Worm (Caenorhabditis elegans) whole organism, early embryonic: ENCODE measurements around the gene srh-32.

ENCODE experiments used
- B0310.2 ChIP-seq: sonication (generic microtip); optimal IDR thresholded peaks from 2 replicates; lab custom pipeline; 2016; ENCODE audit warnings: mild to moderate bottlenecking, missing genetic modification characterization, missing compliant biosample characterization
- F13C5.2 ChIP-seq: sonication (generic microtip); optimal IDR thresholded peaks from 2 replicates; lab custom pipeline; 2017; ENCODE audit warnings: mild to moderate bottlenecking, missing genetic modification characterization, inconsistent platforms, missing compliant biosample characterization
- aly-1 ChIP-seq: sonication (generic microtip); optimal IDR thresholded peaks from 2 replicates; lab custom pipeline; 2016; ENCODE audit warnings: missing genetic modification characterization, missing compliant biosample characterization
- ama-1 ChIP-seq: fragments of 150-350 bp; optimal IDR thresholded peaks from 2 replicates; lab custom pipeline; 2014
- ceh-13 ChIP-seq: fragments of 200-800 bp; sonication (Bioruptor generic); optimal IDR thresholded peaks from 2 replicates; lab custom pipeline; 2018; ENCODE audit warnings: mild to moderate bottlenecking, missing genetic modification characterization, missing compliant biosample characterization
- ceh-36 ChIP-seq: sonication (generic microtip); optimal IDR thresholded peaks from 2 replicates; lab custom pipeline; 2016; ENCODE audit warnings: missing genetic modification characterization, inconsistent platforms, missing compliant biosample characterization
- ets-7 ChIP-seq: sonication (generic microtip); optimal IDR thresholded peaks from 2 replicates; lab custom pipeline; 2016; ENCODE audit warnings: missing genotype, missing genetic modification characterization, missing compliant biosample characterization
- flt-1 ChIP-seq: fragments of 200-800 bp; sonication (Bioruptor generic); IDR thresholded peaks from 2 replicates; pipeline ENCODE4 v1.3.6; 2022; ENCODE audit warnings: missing genetic modification characterization, missing compliant biosample characterization
- hmbx-1 ChIP-seq: sonication (generic microtip); optimal IDR thresholded peaks from 2 replicates; lab custom pipeline; 2016; ENCODE audit warnings: mild to moderate bottlenecking, missing genetic modification characterization, missing compliant biosample characterization
- hmg-4 ChIP-seq: fragments of 200-800 bp; sonication (Bioruptor generic); optimal IDR thresholded peaks from 2 replicates; lab custom pipeline; 2018; ENCODE audit warnings: mild to moderate bottlenecking, missing genetic modification characterization, missing compliant biosample characterization
- hnd-1 ChIP-seq: sonication (generic microtip); optimal IDR thresholded peaks from 2 replicates; lab custom pipeline; 2016; ENCODE audit warnings: missing genetic modification characterization, missing compliant biosample characterization
- pes-1 ChIP-seq: fragments of 200-800 bp; sonication (Bioruptor generic); IDR thresholded peaks from 2 replicates; pipeline ENCODE4 v1.3.6; 2022; ENCODE audit warnings: missing genetic modification reagents, missing genetic modification characterization, missing compliant biosample characterization
- scrt-1 ChIP-seq: fragments of 200-800 bp; sonication (Bioruptor generic); IDR thresholded peaks from 2 replicates; pipeline ENCODE4 v1.3.6; 2022; ENCODE audit warnings: missing genetic modification characterization, missing compliant biosample characterization
- sea-1 ChIP-seq: fragments of 200-800 bp; sonication (Bioruptor generic); conservative IDR thresholded peaks from 2 replicates; pipeline ENCODE4 v1.3.6; 2022; ENCODE audit warnings: missing genetic modification characterization, missing compliant biosample characterization
- tbx-11 ChIP-seq: fragments of 200-800 bp; sonication (Bioruptor generic); IDR thresholded peaks from 2 replicates; pipeline ENCODE4 v1.3.6; 2022; ENCODE audit warnings: missing genetic modification characterization, missing compliant biosample characterization
- tbx-37 ChIP-seq: fragments of 200-800 bp; sonication (Bioruptor generic); conservative IDR thresholded peaks from 2 replicates; pipeline ENCODE4 v1.3.6; 2022; ENCODE audit warnings: missing genetic modification reagents, missing genetic modification characterization, missing compliant biosample characterization
- tra-4 ChIP-seq: sonication (generic microtip); optimal IDR thresholded peaks from 2 replicates; lab custom pipeline; 2017; ENCODE audit warnings: missing genetic modification characterization, missing compliant biosample characterization

The srh-32 gene

DNA sequence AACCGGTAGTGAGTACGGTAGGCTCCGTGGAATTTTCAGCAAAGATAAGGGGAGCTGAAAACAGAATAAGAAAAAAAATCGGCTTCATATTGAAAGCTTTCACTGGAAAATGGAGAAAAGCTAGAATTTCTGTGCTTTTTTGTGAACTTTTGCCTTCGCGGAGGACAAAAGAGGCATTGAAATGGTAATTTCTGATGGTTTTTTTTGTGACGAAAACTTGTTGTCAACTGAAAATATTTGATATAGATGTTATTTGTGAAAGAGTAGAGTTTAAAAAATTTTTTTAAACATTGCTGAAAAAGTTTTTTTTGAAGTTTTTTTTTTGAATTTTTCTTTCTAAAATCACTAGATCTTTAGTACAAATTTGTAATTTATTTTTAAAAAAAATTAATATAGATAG, 14.2 kb upstream of the srh-32 start, which contains the start of gene F59A1.18:
TSS of gene F59A1.18 (minus strand) at position 101 of the 400 bp plus-strand sequence.
- TF ChIP-seq sea-1 (GFP tag; lab: Robert Waterston, UW) (no peak), aly-1 (tag; lab: Kevin White, UChicago) (no peak), hnd-1 (tag; lab: Kevin White, UChicago) (no peak)

DNA sequence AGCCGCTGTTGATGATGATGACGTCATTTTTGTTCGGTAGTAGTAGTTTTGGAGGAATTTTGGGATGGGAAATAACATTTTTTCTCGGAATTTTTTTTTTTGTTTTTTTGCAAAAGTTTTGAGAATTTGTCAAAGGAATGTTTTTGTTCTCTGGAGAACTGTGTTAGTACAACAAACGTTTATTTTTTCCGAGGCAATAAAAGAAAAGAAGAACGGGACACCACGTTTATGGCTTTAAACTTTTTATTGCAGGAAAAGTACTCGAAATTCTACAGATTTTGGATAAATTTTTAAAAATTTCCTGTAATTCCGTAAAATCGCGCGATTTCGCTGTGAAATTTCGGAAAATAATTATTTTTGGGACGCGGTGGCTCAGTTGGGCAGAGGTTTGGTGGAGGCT, 10.1 kb upstream of the srh-32 start, which contains the start of gene F59A1.13:
TSS of gene F59A1.13 (minus strand) at position 101 of the 400 bp plus-strand sequence.
- no peak for TF ChIP-seq aly-1 (tag; lab: Kevin White, UChicago)
- TF ChIP-seq tbx-37 (GFP tag; lab: Robert Waterston, UW) = no peak
- TF ChIP-seq tra-4 (tag; lab: Kevin White, UChicago) = no peak

DNA sequence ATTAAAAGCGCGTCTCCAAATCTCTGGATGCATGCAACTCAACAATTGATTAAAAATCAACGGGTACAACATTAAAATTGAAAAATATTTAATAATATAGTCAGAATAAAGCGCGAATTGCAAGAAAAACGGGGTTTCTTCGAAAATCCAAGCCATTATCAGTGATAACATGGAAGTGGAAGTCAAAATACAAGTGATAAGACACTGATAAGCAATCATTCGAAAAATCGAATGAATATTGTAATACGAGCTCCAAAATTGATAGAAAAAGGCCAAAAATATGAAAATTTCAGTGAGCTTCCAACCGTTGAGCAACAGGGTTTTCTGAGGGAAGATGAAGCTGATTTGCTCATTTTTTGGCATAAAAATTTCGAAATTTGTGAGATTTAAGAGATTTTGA, 6.8 kb upstream of the srh-32 start:
- TF ChIP-seq ceh-13 (no peak), tra-4 (tag; lab: Kevin White, UChicago) (no peak), B0310.2 (no peak), hnd-1 (tag; lab: Kevin White, UChicago) (no peak), ceh-36 (tag; lab: Kevin White, UChicago) (no peak)

DNA sequence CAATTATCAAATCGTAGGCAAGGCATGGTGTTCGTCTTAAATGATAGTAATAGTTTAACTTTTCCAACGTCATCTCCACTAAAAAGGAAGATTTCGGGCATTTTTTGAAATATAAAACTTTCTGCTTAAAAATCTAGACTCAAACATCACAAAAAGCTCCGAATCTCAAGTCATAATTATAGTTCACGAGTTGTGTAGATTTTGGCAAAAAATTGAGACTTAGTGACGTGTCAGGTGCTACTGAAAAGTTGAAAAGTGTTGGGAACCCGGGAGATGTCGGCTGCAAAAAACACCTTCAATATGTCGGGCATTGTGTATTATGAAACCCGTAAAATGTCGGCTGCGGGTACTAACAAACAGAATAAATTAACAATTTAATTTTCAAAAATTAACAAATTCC, 5.2 kb upstream of the srh-32 start, which contains the start of gene Y26G10.1:
TSS of gene Y26G10.1 (minus strand) at position 101 of the 400 bp plus-strand sequence.
- TF ChIP-seq flt-1 = no peak
- TF ChIP-seq hmg-4 = no peak
- TF ChIP-seq hmbx-1 (tag; lab: Kevin White, UChicago) = no peak
- TF ChIP-seq aly-1 (tag; lab: Kevin White, UChicago) = no peak
- TF ChIP-seq ama-1 = no peak
- TF ChIP-seq scrt-1 (GFP tag; lab: Robert Waterston, UW) = no peak
- no peak for TF ChIP-seq F13C5.2
- TF ChIP-seq ceh-36 (tag; lab: Kevin White, UChicago) = no peak
- no peak for TF ChIP-seq B0310.2
- TF ChIP-seq tbx-11 (GFP tag; lab: Robert Waterston, UW) = no peak
- TF ChIP-seq pes-1 = no peak
- TF ChIP-seq ceh-13 = no peak

DNA sequence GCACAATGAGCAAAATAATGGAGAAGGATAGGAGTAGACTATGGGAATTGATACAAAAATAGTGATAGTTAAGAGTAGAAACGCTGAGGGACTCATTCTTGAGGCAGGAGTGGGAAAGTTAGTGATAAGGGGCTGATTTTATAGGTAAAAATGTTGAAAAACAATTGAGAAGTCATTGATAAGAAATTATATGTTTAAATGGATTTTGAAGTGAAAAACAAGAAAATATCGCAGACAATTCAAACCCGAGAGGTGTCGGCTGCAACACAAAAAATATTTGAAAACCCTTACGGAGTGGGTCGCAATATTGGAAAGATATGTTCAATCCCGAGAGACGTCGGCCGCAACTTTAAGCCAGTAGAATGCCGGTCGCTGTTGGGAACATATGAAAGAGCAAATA, 4.3 kb upstream of the srh-32 start, which contains the start of gene spp-29:
TSS of gene spp-29 (minus strand) at position 101 of the 400 bp plus-strand sequence.
- TF ChIP-seq ceh-13 (no peak), pes-1 (no peak), B0310.2 (no peak), tbx-37 (GFP tag; lab: Robert Waterston, UW) (no peak), ama-1 (no peak), sea-1 (GFP tag; lab: Robert Waterston, UW) (no peak), flt-1 (no peak), aly-1 (tag; lab: Kevin White, UChicago) (no peak), hmg-4 (no peak)

DNA sequence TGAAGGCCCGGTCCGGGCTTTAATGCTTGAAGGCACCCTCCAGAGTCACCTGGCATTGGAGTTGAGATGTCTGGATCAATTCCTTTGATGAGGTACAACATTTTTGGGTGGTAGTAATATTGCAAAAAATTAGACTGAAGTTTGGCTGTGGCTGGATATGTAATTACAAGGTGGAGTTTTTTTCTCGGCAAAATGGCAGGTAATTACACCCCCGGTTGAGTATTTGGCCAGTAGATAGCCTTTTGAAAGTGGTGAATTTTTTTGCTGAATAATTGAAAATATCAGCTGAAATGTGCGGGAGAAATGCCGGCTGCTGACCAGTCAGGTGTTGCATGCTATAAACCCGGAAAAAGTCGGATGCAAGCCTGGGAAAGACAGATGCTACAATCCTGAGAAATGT, 1.9 kb upstream of the srh-32 start, which contains the start of gene Y26G10.4:
TSS of gene Y26G10.4 (minus strand) at position 101 of the 400 bp plus-strand sequence.
- TF ChIP-seq flt-1 (no peak), F13C5.2 (no peak), hmg-4 (no peak), tbx-11 (GFP tag; lab: Robert Waterston, UW) (no peak), tbx-37 (GFP tag; lab: Robert Waterston, UW) (no peak), ceh-13 (no peak), hmbx-1 (tag; lab: Kevin White, UChicago) (no peak), sea-1 (GFP tag; lab: Robert Waterston, UW) (no peak), tra-4 (tag; lab: Kevin White, UChicago) (no peak), scrt-1 (GFP tag; lab: Robert Waterston, UW) (no peak), ama-1 (no peak), B0310.2 (no peak), ets-7 (tag; lab: Kevin White, UChicago) (no peak)

DNA sequence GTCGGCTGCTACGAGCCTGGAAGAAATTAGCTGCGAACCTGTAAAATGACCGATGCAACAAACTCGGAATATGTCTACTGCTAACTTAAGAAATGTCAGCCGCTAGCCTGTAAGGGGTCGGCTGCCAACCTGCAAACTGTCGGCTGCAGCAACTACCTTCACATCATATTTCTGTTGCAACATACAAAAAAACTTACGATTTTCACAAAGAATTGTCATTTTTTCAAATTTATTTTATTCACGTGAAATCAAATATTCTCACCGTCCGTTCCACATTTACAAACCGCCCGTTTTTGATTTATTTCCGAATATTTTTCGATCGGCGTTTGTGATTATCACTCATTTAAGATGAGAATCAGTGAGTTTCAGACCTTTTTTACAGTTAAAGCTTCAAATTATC, 1.4 kb upstream of the srh-32 start, which contains the start of gene Y26G10.6:
TSS of gene Y26G10.6 (plus strand) at position 301 of the 400 bp plus-strand sequence.
- TF ChIP-seq hmbx-1 (tag; lab: Kevin White, UChicago) = no peak
- no peak for TF ChIP-seq B0310.2
- TF ChIP-seq F13C5.2 = no peak
- no peak for TF ChIP-seq scrt-1 (GFP tag; lab: Robert Waterston, UW)

DNA sequence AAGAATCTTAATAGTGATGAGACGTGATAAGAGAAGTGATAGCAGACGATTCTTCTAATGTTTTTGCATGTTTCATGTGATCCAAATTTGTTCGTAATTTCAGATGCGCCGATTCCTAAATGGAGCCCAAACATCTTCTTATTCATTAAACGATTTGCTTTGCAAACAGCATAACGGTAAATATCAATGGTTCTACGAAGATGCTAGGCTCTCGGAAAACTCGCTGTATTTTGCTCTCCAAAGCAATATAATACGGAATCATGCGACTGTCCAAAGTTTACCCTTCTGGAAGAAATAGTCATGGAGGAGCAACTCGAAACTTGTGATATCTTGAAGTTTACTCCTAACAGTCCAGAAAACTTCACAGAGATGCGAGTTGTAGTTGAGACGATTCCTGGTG, 4.8 kb downstream of the srh-32 start, which contains the start of gene W06D12.6:
TSS of gene W06D12.6 (plus strand) at position 301 of the 400 bp plus-strand sequence.
- TF ChIP-seq ceh-13 = no peak
- no peak for TF ChIP-seq hmg-4
- no peak for TF ChIP-seq ceh-36 (tag; lab: Kevin White, UChicago)
- TF ChIP-seq tra-4 (tag; lab: Kevin White, UChicago) = no peak
- TF ChIP-seq ama-1 = no peak
- TF ChIP-seq pes-1 = no peak
- TF ChIP-seq scrt-1 (GFP tag; lab: Robert Waterston, UW) = no peak
- TF ChIP-seq tbx-37 (GFP tag; lab: Robert Waterston, UW) = no peak
- no peak for TF ChIP-seq ets-7 (tag; lab: Kevin White, UChicago)
- no peak for TF ChIP-seq B0310.2
- no peak for TF ChIP-seq sea-1 (GFP tag; lab: Robert Waterston, UW)
- no peak for TF ChIP-seq F13C5.2
- no peak for TF ChIP-seq tbx-11 (GFP tag; lab: Robert Waterston, UW)
- no peak for TF ChIP-seq aly-1 (tag; lab: Kevin White, UChicago)
- TF ChIP-seq hnd-1 (tag; lab: Kevin White, UChicago) = no peak
- TF ChIP-seq hmbx-1 (tag; lab: Kevin White, UChicago) = no peak
